Fruit fly (Drosophila melanogaster) whole organism, embryonic: Measurements from ENCODE around the gene tbrd-1.

Experiments used
- Atf6 ChIP-seq: fragments of 200-800 bp; sonication (Bioruptor generic); IDR thresholded peaks from 2 replicates; pipeline ENCODE4 v1.3.6; 2022; ENCODE audit warnings: missing biosample characterization, missing genetic modification characterization
- C15 ChIP-seq: fragments of 200-800 bp; sonication (Bioruptor generic); IDR thresholded peaks from 3 replicates; pipeline ENCODE4 v1.3.6; 2022; ENCODE audit warnings: missing biosample characterization, missing genetic modification characterization
- CG10267 ChIP-seq: fragments of 200-800 bp; sonication (Bioruptor generic); optimal IDR thresholded peaks from 2 replicates; lab custom pipeline; 2018; ENCODE audit warnings: missing biosample characterization, mild to moderate bottlenecking, missing genetic modification characterization, moderate library complexity
- CG10654 ChIP-seq: fragments of 200-800 bp; sonication (Bioruptor generic); optimal IDR thresholded peaks from 2 replicates; lab custom pipeline; 2016; ENCODE audit warnings: missing biosample characterization, missing genetic modification characterization
- CG11695 ChIP-seq: fragments of 200-800 bp; sonication (Bioruptor generic); IDR thresholded peaks from 3 replicates; pipeline ENCODE4 v1.3.6; 2022; ENCODE audit warnings: missing biosample characterization, missing genetic modification characterization
- CG11696 ChIP-seq: fragments of 200-800 bp; sonication (Bioruptor generic); IDR thresholded peaks from 2 replicates; pipeline ENCODE4 v1.3.6; 2022; ENCODE audit warnings: missing biosample characterization, missing genetic modification characterization
- CG12155 ChIP-seq: fragments of 200-800 bp; sonication (Bioruptor generic); optimal IDR thresholded peaks from 3 replicates; lab custom pipeline; 2016; ENCODE audit warnings: missing biosample characterization, missing genetic modification characterization
- CG12219 ChIP-seq: fragments of 200-800 bp; sonication (Bioruptor generic); optimal IDR thresholded peaks from 3 replicates; lab custom pipeline; 2018; ENCODE audit warnings: missing biosample characterization, mild to moderate bottlenecking, missing genetic modification characterization
- CG12744 ChIP-seq: fragments of 200-800 bp; sonication (Bioruptor generic); optimal IDR thresholded peaks from 2 replicates; lab custom pipeline; 2016; ENCODE audit warnings: missing biosample characterization, missing genetic modification characterization
- CG12769 ChIP-seq: fragments of 200-800 bp; sonication (Bioruptor generic); optimal IDR thresholded peaks from 2 replicates; lab custom pipeline; 2019; ENCODE audit warnings: missing biosample characterization, mild to moderate bottlenecking, missing genetic modification characterization, moderate library complexity
- CG14667 ChIP-seq: fragments of 200-800 bp; sonication (Bioruptor generic); IDR thresholded peaks from 2 replicates; pipeline ENCODE4 v1.3.6; 2022; ENCODE audit warnings: missing biosample characterization, missing genetic modification characterization
- CG15479 ChIP-seq: fragments of 200-800 bp; sonication (Bioruptor generic); optimal IDR thresholded peaks from 3 replicates; lab custom pipeline; 2019; ENCODE audit warnings: missing biosample characterization, mild to moderate bottlenecking, missing genetic modification characterization, moderate library complexity
- CG17359 ChIP-seq: fragments of 200-800 bp; sonication (Bioruptor generic); optimal IDR thresholded peaks from 3 replicates; lab custom pipeline; 2018; ENCODE audit warnings: missing biosample characterization, mild to moderate bottlenecking, missing genetic modification characterization, moderate library complexity
- CG17829 ChIP-seq: fragments of 200-800 bp; optimal IDR thresholded peaks from 2 replicates; lab custom pipeline; 2019; ENCODE audit warnings: missing biosample characterization, mild to moderate bottlenecking, missing genetic modification characterization, moderate library complexity
- CG2116 ChIP-seq: fragments of 200-800 bp; sonication (Bioruptor generic); optimal IDR thresholded peaks from 3 replicates; lab custom pipeline; 2018; ENCODE audit warnings: missing biosample characterization, mild to moderate bottlenecking, missing genetic modification characterization
- CG32767 ChIP-seq: fragments of 200-800 bp; sonication (Bioruptor generic); IDR thresholded peaks from 2 replicates; pipeline ENCODE4 v1.3.6; 2022; ENCODE audit warnings: missing biosample characterization, missing genetic modification characterization
- CG32772 ChIP-seq: fragments of 200-800 bp; sonication (Bioruptor generic); IDR thresholded peaks from 2 replicates; pipeline ENCODE4 v1.3.6; 2022; ENCODE audit warnings: missing biosample characterization, missing genetic modification characterization
- CG34376 ChIP-seq: fragments of 200-800 bp; sonication (Bioruptor generic); optimal IDR thresholded peaks from 2 replicates; lab custom pipeline; 2018; ENCODE audit warnings: missing biosample characterization, mild to moderate bottlenecking, missing genetic modification characterization
- CG3847 ChIP-seq: fragments of 200-800 bp; sonication (Bioruptor generic); IDR thresholded peaks from 2 replicates; pipeline ENCODE4 v1.3.6; 2022; ENCODE audit warnings: missing biosample characterization, missing genetic modification characterization
- CG4360 ChIP-seq: fragments of 200-800 bp; sonication (Bioruptor generic); IDR thresholded peaks from 2 replicates; pipeline ENCODE4 v1.3.6; 2022; ENCODE audit warnings: missing biosample characterization, missing genetic modification characterization
- CG43689 ChIP-seq: fragments of 200-800 bp; sonication (Bioruptor generic); IDR thresholded peaks from 2 replicates; pipeline ENCODE4 v1.3.6; 2022; ENCODE audit warnings: missing biosample characterization, missing genetic modification characterization
- CG4617 ChIP-seq: fragments of 200-800 bp; sonication (Bioruptor generic); optimal IDR thresholded peaks from 3 replicates; lab custom pipeline; 2016; ENCODE audit warnings: missing biosample characterization, missing genetic modification characterization, borderline replicate concordance
- CG6272 ChIP-seq: fragments of 200-800 bp; sonication (Bioruptor generic); IDR thresholded peaks from 2 replicates; pipeline ENCODE4 v1.3.6; 2022; ENCODE audit warnings: missing biosample characterization, missing genetic modification characterization
- CG6854 ChIP-seq: fragments of 200-800 bp; sonication (Bioruptor generic); optimal IDR thresholded peaks from 3 replicates; lab custom pipeline; 2017; ENCODE audit warnings: missing biosample characterization, mild to moderate bottlenecking, missing genetic modification characterization
- CG7928 ChIP-seq: fragments of 200-800 bp; sonication (Bioruptor generic); optimal IDR thresholded peaks from 2 replicates; lab custom pipeline; 2017; ENCODE audit warnings: missing biosample characterization, mild to moderate bottlenecking, missing genetic modification characterization
- CG9797 ChIP-seq: fragments of 200-800 bp; sonication (Bioruptor generic); optimal IDR thresholded peaks from 3 replicates; lab custom pipeline; 2018; ENCODE audit warnings: missing biosample characterization, mild to moderate bottlenecking, missing genetic modification characterization
- Dbx ChIP-seq: fragments of 200-800 bp; sonication (Bioruptor generic); IDR thresholded peaks from 3 replicates; pipeline ENCODE4 v1.3.6; 2022; ENCODE audit warnings: missing biosample characterization, missing genetic modification characterization
- Eip74EF ChIP-seq, 2 experiments: fragments of 200-800 bp in 1 of 2; fragments of >200 bp in 1 of 2; sonication (Bioruptor generic) in 1 of 2; optimal IDR thresholded peaks; 2 replicates each; lab custom pipeline; 2017 to 2019; ENCODE audit warnings: missing biosample characterization in 2 of 2, missing genetic modification characterization in 2 of 2, mild to moderate bottlenecking in 1 of 2, moderate library complexity in 1 of 2
- Fer2 ChIP-seq: fragments of 200-800 bp; sonication (Bioruptor generic); optimal IDR thresholded peaks from 2 replicates; lab custom pipeline; 2018; ENCODE audit warnings: missing biosample characterization, mild to moderate bottlenecking, missing genetic modification characterization, moderate library complexity
- Gug ChIP-seq: fragments of 200-800 bp; sonication (Bioruptor generic); IDR thresholded peaks from 4 replicates; pipeline ENCODE4 v1.3.6; 2022; ENCODE audit warnings: missing biosample characterization, missing genetic modification characterization
- Hey ChIP-seq: fragments of 200-800 bp; sonication (Bioruptor generic); optimal IDR thresholded peaks from 3 replicates; lab custom pipeline; 2018; ENCODE audit warnings: missing biosample characterization, mild to moderate bottlenecking, missing genetic modification characterization
- HmgD ChIP-seq: fragments of 200-800 bp; sonication (Bioruptor generic); optimal IDR thresholded peaks from 3 replicates; lab custom pipeline; 2016; ENCODE audit warnings: missing biosample characterization, missing genetic modification characterization
- NC2β ChIP-seq: fragments of 200-800 bp; sonication (Bioruptor generic); optimal IDR thresholded peaks from 2 replicates; lab custom pipeline; 2016; ENCODE audit warnings: missing biosample characterization, missing genetic modification characterization
- Nf-YC ChIP-seq: fragments of 200-800 bp; optimal IDR thresholded peaks from 3 replicates; lab custom pipeline; 2019; ENCODE audit warnings: missing biosample characterization, mild to moderate bottlenecking, missing genetic modification characterization, moderate library complexity
- Optix ChIP-seq: fragments of 200-800 bp; sonication (Bioruptor generic); IDR thresholded peaks from 3 replicates; pipeline ENCODE4 v1.3.6; 2022; ENCODE audit warnings: missing biosample characterization, missing genetic modification characterization
- Sox102F ChIP-seq: fragments of 200-800 bp; sonication (Bioruptor generic); optimal IDR thresholded peaks from 2 replicates; lab custom pipeline; 2018; ENCODE audit warnings: missing biosample characterization, mild to moderate bottlenecking, missing genetic modification characterization, moderate library complexity
- al ChIP-seq: fragments of 200-800 bp; sonication (Bioruptor generic); IDR thresholded peaks from 2 replicates; pipeline ENCODE4 v1.3.6; 2022; ENCODE audit warnings: missing biosample characterization, missing genetic modification characterization
- bowl ChIP-seq: fragments of 200-800 bp; sonication (Bioruptor generic); IDR thresholded peaks from 2 replicates; pipeline ENCODE4 v1.3.6; 2022; ENCODE audit warnings: missing biosample characterization, missing genetic modification characterization
- cas ChIP-seq: fragments of 200-800 bp; sonication (Bioruptor generic); IDR thresholded peaks from 2 replicates; pipeline ENCODE4 v1.3.6; 2022; ENCODE audit warnings: missing biosample characterization, missing genetic modification characterization
- en ChIP-seq: fragments of 200-800 bp; sonication (Bioruptor generic); optimal IDR thresholded peaks from 2 replicates; lab custom pipeline; 2016; ENCODE audit warnings: missing biosample characterization, missing genetic modification characterization
- grau ChIP-seq: fragments of 200-800 bp; optimal IDR thresholded peaks from 3 replicates; lab custom pipeline; 2019; ENCODE audit warnings: missing biosample characterization, mild to moderate bottlenecking, missing genetic modification characterization, moderate library complexity
- gsb ChIP-seq: fragments of 200-800 bp; sonication (Bioruptor generic); IDR thresholded peaks from 2 replicates; pipeline ENCODE4 v1.3.6; 2022; ENCODE audit warnings: missing biosample characterization, missing genetic modification characterization
- klu ChIP-seq: fragments of 200-800 bp; sonication (Bioruptor generic); IDR thresholded peaks from 2 replicates; pipeline ENCODE4 v1.3.6; 2022; ENCODE audit warnings: missing biosample characterization, missing genetic modification characterization
- maf-S ChIP-seq: fragments of 200-800 bp; sonication (Bioruptor generic); optimal IDR thresholded peaks from 2 replicates; lab custom pipeline; 2016; ENCODE audit warnings: missing biosample characterization, missing genetic modification characterization
- nerfin-2 ChIP-seq: fragments of 200-800 bp; sonication (Bioruptor generic); IDR thresholded peaks from 2 replicates; pipeline ENCODE4 v1.3.6; 2022; ENCODE audit warnings: missing biosample characterization, missing genetic modification characterization; ENCODE audit not compliant: partially characterized antibody
- sens ChIP-seq: fragments of 200-800 bp; sonication (Bioruptor generic); peaks from one replicate; lab custom pipeline; 2016; ENCODE audit warnings: missing biosample characterization, missing genetic modification characterization
- twi ChIP-seq: fragments of 200-800 bp; optimal IDR thresholded peaks from 2 replicates; lab custom pipeline; 2019; ENCODE audit warnings: missing biosample characterization, mild to moderate bottlenecking, missing genetic modification characterization, moderate library complexity
- wor ChIP-seq: fragments of 200-800 bp; sonication (Bioruptor generic); IDR thresholded peaks from 2 replicates; pipeline ENCODE4 v1.3.6; 2022; ENCODE audit warnings: missing biosample characterization, missing genetic modification characterization

tbrd-1 gene

dm6 chr3R:23933684-23934575 lies 40.6 kb upstream of the tbrd-1 start, which contains the start of gene CG5854 (continued):
- TF ChIP-seq CG14667 (GFP tag; lab: Robert Waterston, UW) (peak; percentile 64), C15 (GFP tag; lab: Robert Waterston, UW) (0 out of 3 replicates have a peak, but pooled peaks have one; percentile 58), cas (GFP tag; lab: Robert Waterston, UW) (no peak), al (0 out of 2 replicates have a peak, but pooled peaks have one; percentile 6), klu (no peak), HmgD (GFP tag; lab: Kevin White, UChicago) (no peak), CG2116 (GFP tag; lab: Kevin White, UChicago) (peak; percentile 21), CG9797 (GFP tag; lab: Kevin White, UChicago) (peak; percentile 75), Atf6 (GFP tag; lab: Robert Waterston, UW) (peak; percentile 37; the same call in 1 of the 2 replicates), CG12219 (GFP tag; lab: Kevin White, UChicago) (peak; percentile 84), CG15479 (GFP tag; lab: Kevin White, UChicago) (peak; percentile 24), CG4617 (peak; percentile 6), CG4360 (GFP tag; lab: Robert Waterston, UW) (peak; percentile 68), gsb (GFP tag; lab: Robert Waterston, UW) (peak; percentile 33; the same call in 1 of the 2 replicates), CG32772 (GFP tag; lab: Robert Waterston, UW) (peak; percentile 37; the same call in 1 of the 2 replicates), en (GFP tag; lab: Kevin White, UChicago) (peak; percentile 50), CG10654 (GFP tag; lab: Kevin White, UChicago) (peak; percentile 66), CG12769 (peak; percentile 78), nerfin-2 (GFP tag; lab: Robert Waterston, UW) (no peak), bowl (GFP tag; lab: Robert Waterston, UW) (peak; percentile 38; the same call in 1 of the 2 replicates), CG43689 (GFP tag; lab: Robert Waterston, UW) (peak; percentile 55; the same call in 1 of the 2 replicates), CG12744 (peak; percentile 27), CG32767 (GFP tag; lab: Robert Waterston, UW) (0 out of 2 replicates have a peak, but pooled peaks have one; percentile 42), sens (GFP tag; lab: Kevin White, UChicago) (peak; percentile 96), CG12155 (GFP tag; lab: Kevin White, UChicago) (peak; percentile 35), CG11696 (0 out of 2 replicates have a peak, but pooled peaks have one; percentile 43), maf-S (GFP tag; lab: Kevin White, UChicago) (peak; percentile 42), CG34376 (GFP tag; lab: Kevin White, UChicago) (peak; percentile 64), CG17359 (tag; lab: Kevin White, UChicago) (peak; percentile 74), wor (GFP tag; lab: Robert Waterston, UW) (peak; percentile 48), twi (tag; lab: Kevin White, UChicago) (peak; percentile 15), Fer2 (tag; lab: Kevin White, UChicago) (no peak), Optix (peak; percentile 67; the same call in 2 of the 3 replicates), Nf-YC (tag; lab: Kevin White, UChicago) (peak; percentile 4), CG10267 (tag; lab: Kevin White, UChicago) (peak; percentile 39), Eip74EF (GFP tag; optimal IDR thresholded peaks at IDR 0.05; lab: Kevin White, UChicago) (peak in 1 of 2 experiments; percentile 53), CG6272 (0 out of 2 replicates have a peak, but pooled peaks have one; percentile 42), CG17829 (peak; percentile 59), CG3847 (GFP tag; lab: Robert Waterston, UW) (peak; percentile 94), Dbx (peak; percentile 38; the same call in 1 of the 3 replicates), Hey (tag; lab: Kevin White, UChicago) (peak; percentile 24), Gug (GFP tag; lab: Robert Waterston, UW) (peak; percentile 68; the same call in 2 of the 4 replicates), CG11695 (GFP tag; lab: Robert Waterston, UW) (peak; percentile 81), CG7928 (GFP tag; lab: Kevin White, UChicago) (peak; percentile 19), Sox102F (GFP tag; lab: Kevin White, UChicago) (peak; percentile 86), NC2β (GFP tag; lab: Kevin White, UChicago) (peak; percentile 75), grau (tag; lab: Kevin White, UChicago) (peak; percentile 59), CG6854 (GFP tag; lab: Kevin White, UChicago) (peak; percentile 53)
